Fruit fly (Drosophila melanogaster): ENCODE results near the gene Uba4.

dm6 chr2L:8481623-8482424 lies 35.4 kb upstream of the Uba4 start, which contains the start of gene CG43796:
- TF ChIP-seq net (GFP tag; optimal IDR thresholded peaks at IDR 0.05) (no peak), CG8119 (GFP tag; IDR thresholded peaks at IDR 0.05) (no peak), CG16779 (tag; optimal IDR thresholded peaks at IDR 0.05) (no peak), CG10631 (GFP tag; optimal IDR thresholded peaks at IDR 0.05) (no peak)
